Fruit fly (Drosophila melanogaster): ENCODE data around the gene AIF.

Gene AIF

dm6 chr2L:2202853-2203717, 51.5 kb downstream of the AIF start (continued):
- no peak for TF ChIP-seq pan (optimal IDR thresholded peaks at IDR 0.05)
- peak in 1 of 2 experiments; percentile 21 for TF ChIP-seq pan (GFP tag; optimal IDR thresholded peaks at IDR 0.05 in 1 of 2, IDR thresholded peaks at IDR 0.05 in 1 of 2)
- TF ChIP-seq Dad (GFP tag; optimal IDR thresholded peaks at IDR 0.05): no peak
- no peak for TF ChIP-seq Stat92E (GFP tag; optimal IDR thresholded peaks at IDR 0.05)
- no peak for TF ChIP-seq CG8089 (GFP tag; optimal IDR thresholded peaks at IDR 0.05)
- TF ChIP-seq CG9609 (GFP tag; optimal IDR thresholded peaks at IDR 0.05): no peak
- no peak for TF ChIP-seq crc (GFP tag; optimal IDR thresholded peaks at IDR 0.05)
- TF ChIP-seq CG14965 (GFP tag; optimal IDR thresholded peaks at IDR 0.05; ENCODE audit: borderline replicate concordance): no peak
- TF ChIP-seq CG18476 (GFP tag; optimal IDR thresholded peaks at IDR 0.05): no peak
- TF ChIP-seq pfk (GFP tag; optimal IDR thresholded peaks at IDR 0.05): no peak
- TF ChIP-seq hth (optimal IDR thresholded peaks at IDR 0.05): no peak
- no peak for TF ChIP-seq CG3726 (GFP tag; IDR thresholded peaks at IDR 0.05)
- TF ChIP-seq dmrt99B (tag; optimal IDR thresholded peaks at IDR 0.05): no peak
- TF ChIP-seq br (optimal IDR thresholded peaks at IDR 0.05): no peak
- TF ChIP-seq klu (GFP tag; IDR thresholded peaks at IDR 0.05): no peak
- TF ChIP-seq Side (GFP tag; optimal IDR thresholded peaks at IDR 0.05): no peak
- TF ChIP-seq corto (GFP tag; optimal IDR thresholded peaks at IDR 0.05): peak; percentile 14
- peak; percentile 100 for TF ChIP-seq crol (GFP tag; IDR thresholded peaks at IDR 0.05)
- no peak for TF ChIP-seq Hmr (GFP tag; optimal IDR thresholded peaks at IDR 0.05)
- TF ChIP-seq MTF-1 (GFP tag; optimal IDR thresholded peaks at IDR 0.05; ENCODE audit: borderline replicate concordance): no peak
- no peak for TF ChIP-seq CG7839 (tag; optimal IDR thresholded peaks at IDR 0.05)
- no peak for TF ChIP-seq C15 (GFP tag; IDR thresholded peaks at IDR 0.05)
- peak; percentile 41 for TF ChIP-seq Hey (tag; optimal IDR thresholded peaks at IDR 0.05)
- TF ChIP-seq CG4424 (GFP tag; optimal IDR thresholded peaks at IDR 0.05): no peak
- TF ChIP-seq CG17361 (GFP tag; IDR thresholded peaks at IDR 0.05): no peak
- TF ChIP-seq Blimp-1 (GFP tag; optimal IDR thresholded peaks at IDR 0.05): peak; percentile 87
- no peak for TF ChIP-seq CG1832 (GFP tag; optimal IDR thresholded peaks at IDR 0.05)
- no peak for TF ChIP-seq gcm2 (GFP tag; optimal IDR thresholded peaks at IDR 0.05)
- TF ChIP-seq bowl (GFP tag; IDR thresholded peaks at IDR 0.05): peak; percentile 53; the same call in 1 of the 2 replicates
- TF ChIP-seq ham (GFP tag; IDR thresholded peaks at IDR 0.05): no peak
- no peak for TF ChIP-seq ewg (GFP tag; optimal IDR thresholded peaks at IDR 0.05)
- TF ChIP-seq Doc3 (GFP tag; IDR thresholded peaks at IDR 0.05; ENCODE audit: partially characterized antibody): no peak
- no peak for TF ChIP-seq CG7786 (GFP tag; optimal IDR thresholded peaks at IDR 0.05)
- no peak for TF ChIP-seq maf-S (GFP tag; optimal IDR thresholded peaks at IDR 0.05)
- TF ChIP-seq CG14441 (GFP tag; IDR thresholded peaks at IDR 0.05): 0 out of 2 replicates have a peak, but pooled peaks have one; percentile 15
- peak; percentile 77 for TF ChIP-seq sd (tag; optimal IDR thresholded peaks at IDR 0.05)
- TF ChIP-seq CG4617 (GFP tag; optimal IDR thresholded peaks at IDR 0.05; ENCODE audit: borderline replicate concordance): no peak
- peak; percentile 13 for TF ChIP-seq grau (tag; optimal IDR thresholded peaks at IDR 0.05)
- TF ChIP-seq stc (GFP tag; IDR thresholded peaks at IDR 0.05): no peak
- peak; percentile 3 for TF ChIP-seq mirr (GFP tag; optimal IDR thresholded peaks at IDR 0.05)
- 0 out of 3 replicates have a peak, but pooled peaks have one; percentile 37 for TF ChIP-seq CG7963 (GFP tag; IDR thresholded peaks at IDR 0.05; ENCODE audit: partially characterized antibody)
- no peak for TF ChIP-seq CG11093 (GFP tag; IDR thresholded peaks at IDR 0.05)
- no peak for TF ChIP-seq danr (GFP tag; IDR thresholded peaks at IDR 0.05)
- TF ChIP-seq lbe (GFP tag; optimal IDR thresholded peaks at IDR 0.05): peak; percentile 27
- peak; percentile 88 for TF ChIP-seq abd-A (tag; optimal IDR thresholded peaks at IDR 0.05)
- TF ChIP-seq twi (tag; optimal IDR thresholded peaks at IDR 0.05): no peak
- TF ChIP-seq CG12391 (tag; optimal IDR thresholded peaks at IDR 0.05): no peak
- TF ChIP-seq Ptx1 (GFP tag; IDR thresholded peaks at IDR 0.05): no peak
- peak; percentile 0 for TF ChIP-seq CoRest (tag; optimal IDR thresholded peaks at IDR 0.05)
